Fruit fly (Drosophila melanogaster): ENCODE data around the gene CG4452.

DNA sequence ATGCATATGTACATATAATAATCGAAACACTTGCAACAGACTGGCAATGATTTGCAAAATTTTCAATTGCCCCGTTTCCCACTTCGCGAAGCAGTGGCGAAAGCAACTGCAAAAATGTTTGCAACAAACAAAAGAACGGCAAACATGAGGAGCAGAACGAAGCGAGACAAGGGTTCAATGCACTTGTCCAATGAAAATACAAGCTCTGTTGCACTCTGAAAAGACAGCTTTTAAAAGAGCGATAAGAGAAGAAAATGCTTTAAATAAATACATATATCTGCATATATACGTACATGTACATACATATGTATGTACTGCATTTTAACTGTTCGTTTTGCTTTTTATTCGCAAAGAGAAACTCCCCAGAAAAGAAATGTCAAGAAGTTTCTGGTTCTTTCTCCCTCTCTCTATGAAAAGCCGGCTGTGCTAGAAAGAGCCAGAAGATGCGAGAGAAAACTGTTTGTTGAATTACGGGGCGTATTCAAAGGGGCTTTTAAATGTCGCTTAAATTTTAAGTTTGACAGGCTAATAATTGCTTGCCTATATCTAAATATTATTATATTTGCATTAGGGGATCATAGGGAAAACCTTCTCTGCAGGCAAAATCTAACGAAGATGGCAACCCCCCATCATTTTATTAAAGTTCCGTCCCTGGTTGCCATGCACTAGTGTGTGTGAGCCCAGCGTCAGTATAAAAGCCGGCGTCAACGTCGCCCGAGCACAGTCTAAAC, 16.3 kb downstream of the CG4452 start, which contains the start of gene Hsp27:
- TF ChIP-seq Abd-B (GFP tag; optimal IDR thresholded peaks at IDR 0.05) = no peak
- no peak for TF ChIP-seq Dif (GFP tag; optimal IDR thresholded peaks at IDR 0.05; ENCODE audit: partially characterized antibody)
- peak; percentile 96 for TF ChIP-seq dsf (GFP tag; optimal IDR thresholded peaks at IDR 0.05; ENCODE audit: borderline replicate concordance)
- no peak for TF ChIP-seq Vsx2 (GFP tag; optimal IDR thresholded peaks at IDR 0.05; ENCODE audit: partially characterized antibody)
- peak; percentile 78 for TF ChIP-seq jim (GFP tag; optimal IDR thresholded peaks at IDR 0.05)
- TF ChIP-seq h (GFP tag; optimal IDR thresholded peaks at IDR 0.05) = peak; percentile 100
- TF ChIP-seq foxo (GFP tag; optimal IDR thresholded peaks at IDR 0.05) = peak; percentile 97 to 100
- TF ChIP-seq fru (GFP tag; optimal IDR thresholded peaks at IDR 0.05) = peak; percentile 100
- TF ChIP-seq GATAd (GFP tag; optimal IDR thresholded peaks at IDR 0.05) = peak; percentile 96
- no peak for TF ChIP-seq Myc (optimal IDR thresholded peaks at IDR 0.05)
- TF ChIP-seq HLH106 (tag; optimal IDR thresholded peaks at IDR 0.05) = peak; percentile 100
- TF ChIP-seq brk (GFP tag; optimal IDR thresholded peaks at IDR 0.05) = peak; percentile 98
- TF ChIP-seq CG32264 (GFP tag; optimal IDR thresholded peaks at IDR 0.05) = peak; percentile 99
- peak; percentile 100 for TF ChIP-seq br (GFP tag; optimal IDR thresholded peaks at IDR 0.05)
